Worm (Caenorhabditis elegans): Measurements from ENCODE around the gene R10E4.7.

Gene R10E4.7

DNA sequence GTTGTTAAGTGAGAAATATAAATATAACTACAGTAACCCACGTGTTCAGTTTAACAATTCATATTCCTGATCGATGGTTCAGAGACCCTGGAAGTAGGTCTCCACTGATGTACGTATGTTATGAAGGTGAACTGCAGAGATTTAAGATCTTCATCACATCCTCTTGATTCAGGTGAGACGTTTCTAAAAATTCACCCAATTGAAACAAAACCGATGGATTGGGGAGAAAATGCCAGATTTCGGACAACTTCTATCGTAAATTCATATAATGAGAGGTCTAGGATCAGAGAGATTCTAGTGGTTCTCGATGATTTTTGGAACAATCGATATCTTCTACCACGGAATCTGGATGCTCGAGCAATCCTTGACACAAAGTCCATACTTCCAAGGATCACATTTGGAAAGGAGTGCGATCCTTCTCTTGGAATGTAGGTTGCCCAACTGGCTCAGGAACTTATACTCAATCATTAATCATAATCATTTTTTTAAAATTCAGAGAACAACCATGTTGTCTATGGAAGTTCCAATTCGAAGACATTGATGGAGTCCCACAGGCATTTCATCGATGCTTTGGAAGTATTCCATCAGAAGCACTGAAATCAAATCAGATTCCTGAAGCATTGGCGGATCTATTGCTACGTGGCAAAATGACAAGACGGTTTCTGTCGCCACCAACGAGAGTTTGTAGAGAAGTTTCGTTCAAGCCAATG lies at the start of gene R10E4.7, which contains the start of gene nth-1:
Gene R10E4.7, plus strand, starts transcription at position 660 of the 710 bp plus-strand sequence.
Gene nth-1, minus strand, starts transcription at position 101 of the 710 bp plus-strand sequence.
- no peak for TF ChIP-seq nhr-76 (tag; optimal IDR thresholded peaks at IDR 0.05)
- TF ChIP-seq fos-1 (tag; optimal IDR thresholded peaks at IDR 0.05): no peak
- no peak for TF ChIP-seq fkh-2 (tag; optimal IDR thresholded peaks at IDR 0.05)
- TF ChIP-seq tbx-2 (tag; optimal IDR thresholded peaks at IDR 0.05): no peak
- TF ChIP-seq lin-15B (tag; optimal IDR thresholded peaks at IDR 0.05): no peak
- TF ChIP-seq nhr-11 (tag; optimal IDR thresholded peaks at IDR 0.05): no peak

DNA sequence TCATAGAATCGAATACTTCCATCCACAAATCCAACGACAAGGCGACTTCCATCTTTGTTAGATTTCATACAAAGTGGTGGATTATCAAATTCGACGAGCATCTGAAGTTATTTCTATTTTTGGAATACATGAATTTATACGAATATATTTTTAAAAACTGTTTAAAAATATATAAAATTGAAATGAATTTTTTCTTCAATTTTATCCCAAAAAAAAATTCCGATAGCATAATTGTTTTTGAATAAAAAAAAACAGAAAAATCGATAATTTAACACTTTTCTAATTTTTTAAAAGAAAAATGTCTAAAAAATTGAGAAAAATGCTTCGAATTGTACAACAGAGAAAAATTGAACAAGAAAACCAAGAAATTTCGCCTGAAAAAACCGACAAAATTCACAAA lies 47.0 kb upstream of the R10E4.7 start, which contains the start of gene Y44F5A.1:
Gene Y44F5A.1, minus strand, starts transcription at position 101 of the 400 bp plus-strand sequence.
- no peak for TF ChIP-seq egl-27 (tag; optimal IDR thresholded peaks at IDR 0.05)
- TF ChIP-seq ceh-9 (tag; optimal IDR thresholded peaks at IDR 0.05): no peak
- no peak for TF ChIP-seq ama-1 (optimal IDR thresholded peaks at IDR 0.05)
- no peak for TF ChIP-seq nhr-25 (tag; optimal IDR thresholded peaks at IDR 0.05)
- no peak for TF ChIP-seq nhr-12 (tag; optimal IDR thresholded peaks at IDR 0.05)
- TF ChIP-seq pqm-1 (tag; optimal IDR thresholded peaks at IDR 0.05): no peak
- no peak for TF ChIP-seq lin-15B (tag; optimal IDR thresholded peaks at IDR 0.05)
- TF ChIP-seq nhr-76 (tag; optimal IDR thresholded peaks at IDR 0.05): no peak

DNA sequence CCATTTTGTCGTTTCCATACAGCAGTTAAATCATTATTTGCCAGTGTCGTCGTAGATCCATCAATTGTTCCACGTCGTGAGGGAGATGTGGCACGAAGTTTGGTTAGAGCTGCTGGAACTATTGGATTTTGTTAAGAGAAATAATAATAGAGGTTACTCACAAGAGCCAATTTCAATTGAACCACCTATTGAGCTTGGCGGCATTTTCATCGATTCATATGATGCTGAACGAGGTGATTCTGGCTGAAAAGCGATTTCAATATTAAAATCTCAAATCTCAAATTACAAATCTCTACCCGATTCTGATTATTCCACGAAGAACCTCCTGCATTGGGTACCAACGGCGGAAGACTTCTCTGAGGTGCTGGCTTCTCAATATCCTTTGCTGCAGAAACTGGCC lies 36.7 kb upstream of the R10E4.7 start:
- TF ChIP-seq lsy-12 (tag; optimal IDR thresholded peaks at IDR 0.05) (no peak), daf-12 (tag; optimal IDR thresholded peaks at IDR 0.05) (no peak), elt-1 (tag; optimal IDR thresholded peaks at IDR 0.05) (no peak), nfya-1 (tag; optimal IDR thresholded peaks at IDR 0.05; ENCODE audit: insufficient read depth) (no peak), nhr-25 (tag; optimal IDR thresholded peaks at IDR 0.05) (no peak), ceh-9 (tag; optimal IDR thresholded peaks at IDR 0.05) (no peak), nhr-76 (tag; optimal IDR thresholded peaks at IDR 0.05) (no peak), mdl-1 (tag; optimal IDR thresholded peaks at IDR 0.05) (no peak), unc-39 (tag; optimal IDR thresholded peaks at IDR 0.05) (no peak), sea-2 (GFP tag; optimal IDR thresholded peaks at IDR 0.05) (no peak), ceh-28 (tag; optimal IDR thresholded peaks at IDR 0.05) (no peak), elt-2 (tag; optimal IDR thresholded peaks at IDR 0.05) (no peak), fkh-2 (tag; optimal IDR thresholded peaks at IDR 0.05) (no peak), unc-62 (GFP tag; optimal IDR thresholded peaks at IDR 0.05) (no peak), fkh-10 (GFP tag; optimal IDR thresholded peaks at IDR 0.05) (no peak), ZK546.5 (tag; optimal IDR thresholded peaks at IDR 0.05) (no peak), hmg-11 (tag; optimal IDR thresholded peaks at IDR 0.05) (no peak), nhr-77 (tag; optimal IDR thresholded peaks at IDR 0.05) (no peak), fos-1 (tag; optimal IDR thresholded peaks at IDR 0.05) (no peak)

DNA sequence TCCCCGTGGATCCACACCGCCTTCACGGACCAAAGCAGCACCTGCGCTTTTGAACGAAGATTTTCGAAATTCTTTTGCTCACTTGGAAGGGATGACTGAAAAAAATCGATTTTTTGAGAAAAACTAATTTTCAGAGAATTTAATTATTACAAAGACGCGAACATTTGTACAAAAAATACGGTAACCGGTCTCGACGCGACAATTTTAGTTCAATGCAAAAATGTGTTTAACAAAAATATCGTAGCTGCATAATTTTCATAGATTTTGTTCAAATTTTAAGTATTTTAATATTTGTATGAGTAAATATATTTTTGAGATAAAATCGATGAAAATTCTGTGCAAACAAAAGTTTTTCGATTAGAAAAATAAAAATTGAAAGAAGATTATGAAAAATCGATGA lies 31.6 kb upstream of the R10E4.7 start, which contains the start of gene T08A11.1:
Gene T08A11.1, minus strand, starts transcription at position 101 of the 400 bp plus-strand sequence.
- no peak for TF ChIP-seq fkh-2 (tag; optimal IDR thresholded peaks at IDR 0.05)
- no peak for TF ChIP-seq nhr-25 (tag; optimal IDR thresholded peaks at IDR 0.05)
- TF ChIP-seq hmg-11 (tag; optimal IDR thresholded peaks at IDR 0.05): no peak
- TF ChIP-seq elt-1 (tag; optimal IDR thresholded peaks at IDR 0.05): no peak
- TF ChIP-seq unc-39 (tag; optimal IDR thresholded peaks at IDR 0.05): no peak
- TF ChIP-seq nhr-237 (tag; optimal IDR thresholded peaks at IDR 0.05): no peak
- no peak for TF ChIP-seq mdl-1 (tag; optimal IDR thresholded peaks at IDR 0.05)
- TF ChIP-seq mml-1 (tag; optimal IDR thresholded peaks at IDR 0.05): no peak
- TF ChIP-seq lin-15B (tag; optimal IDR thresholded peaks at IDR 0.05): no peak
- TF ChIP-seq fos-1 (tag; optimal IDR thresholded peaks at IDR 0.05): no peak
- no peak for TF ChIP-seq lin-39 (tag; optimal IDR thresholded peaks at IDR 0.05)
- no peak for TF ChIP-seq ceh-28 (tag; optimal IDR thresholded peaks at IDR 0.05)
- no peak for TF ChIP-seq nhr-11 (tag; optimal IDR thresholded peaks at IDR 0.05)
- TF ChIP-seq tbx-2 (tag; optimal IDR thresholded peaks at IDR 0.05): no peak
- TF ChIP-seq ceh-16 (tag; optimal IDR thresholded peaks at IDR 0.05): no peak

DNA sequence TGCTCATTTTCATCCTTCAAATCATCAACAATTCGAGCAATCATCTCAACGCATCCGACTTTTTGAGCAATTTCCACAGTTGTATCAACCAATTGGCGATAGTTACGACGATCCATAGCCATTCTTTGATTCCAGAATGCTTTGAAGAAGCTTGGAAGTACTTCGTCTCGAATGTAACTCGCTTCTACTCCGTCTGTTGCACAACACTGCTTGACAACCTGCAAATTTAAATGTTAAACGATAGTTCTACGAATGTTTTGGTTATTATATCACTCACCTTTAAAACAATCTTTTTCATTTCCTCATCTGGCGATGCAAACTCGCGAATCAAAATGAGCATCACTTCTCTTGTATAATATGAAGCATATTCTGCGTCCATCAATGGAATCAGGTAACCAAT lies 28.7 kb upstream of the R10E4.7 start:
- no peak for TF ChIP-seq R02D3.7 (tag; optimal IDR thresholded peaks at IDR 0.05)
- no peak for TF ChIP-seq ceh-28 (tag; optimal IDR thresholded peaks at IDR 0.05)
